Fruit fly (Drosophila melanogaster) whole organism, wandering third instar larva: ENCODE results near the gene mav.

Experiments used
- Abd-B ChIP-seq: fragments of >200 bp; optimal IDR thresholded peaks from 2 replicates; lab custom pipeline; 2017; ENCODE audit warnings: missing biosample characterization, missing genetic modification characterization
- CG9705 ChIP-seq: fragments of 200-800 bp; sonication (Bioruptor generic); optimal IDR thresholded peaks from 2 replicates; lab custom pipeline; 2018; ENCODE audit warnings: missing biosample characterization, mild to moderate bottlenecking, missing genetic modification characterization
- Dfd ChIP-seq: fragments of >200 bp; optimal IDR thresholded peaks from 2 replicates; lab custom pipeline; 2017; ENCODE audit warnings: missing biosample characterization, missing genetic modification characterization
- Hnf4 ChIP-seq: fragments of 200-800 bp; sonication (Bioruptor generic); optimal IDR thresholded peaks from 2 replicates; lab custom pipeline; 2016; ENCODE audit warnings: missing biosample characterization, mild to moderate bottlenecking, missing genetic modification characterization
- N ChIP-seq: fragments of >200 bp; optimal IDR thresholded peaks from 2 replicates; lab custom pipeline; 2018; ENCODE audit warnings: missing biosample characterization, missing external identifiers, missing genetic modification characterization
- Rel ChIP-seq, 2 experiments: fragments of 200-800 bp; sonication (Bioruptor generic) in 1 of 2; optimal IDR thresholded peaks; 2 replicates in 1 of 2; 3 replicates in 1 of 2; lab custom pipeline; 2016 to 2019; ENCODE audit warnings: mild to moderate bottlenecking in 2 of 2, missing biosample characterization in 2 of 2, missing genetic modification characterization in 2 of 2, moderate library complexity in 1 of 2
- brk ChIP-seq: fragments of 200-800 bp; sonication (Bioruptor generic); optimal IDR thresholded peaks from 2 replicates; lab custom pipeline; 2016; ENCODE audit warnings: missing biosample characterization, mild to moderate bottlenecking, missing genetic modification characterization
- fru ChIP-seq: fragments of 200-800 bp; sonication (Bioruptor generic); optimal IDR thresholded peaks from 3 replicates; lab custom pipeline; 2016; ENCODE audit warnings: missing biosample characterization, mild to moderate bottlenecking, missing genetic modification characterization
- lola ChIP-seq: fragments of >200 bp; optimal IDR thresholded peaks from 2 replicates; lab custom pipeline; 2017; ENCODE audit warnings: missing biosample characterization, missing genetic modification characterization
- pan ChIP-seq: fragments of >200 bp; optimal IDR thresholded peaks from 2 replicates; lab custom pipeline; 2017
- sage ChIP-seq: fragments of 200-800 bp; sonication (Bioruptor generic); optimal IDR thresholded peaks from 2 replicates; lab custom pipeline; 2016; ENCODE audit warnings: missing biosample characterization, mild to moderate bottlenecking, missing genetic modification characterization

DNA sequence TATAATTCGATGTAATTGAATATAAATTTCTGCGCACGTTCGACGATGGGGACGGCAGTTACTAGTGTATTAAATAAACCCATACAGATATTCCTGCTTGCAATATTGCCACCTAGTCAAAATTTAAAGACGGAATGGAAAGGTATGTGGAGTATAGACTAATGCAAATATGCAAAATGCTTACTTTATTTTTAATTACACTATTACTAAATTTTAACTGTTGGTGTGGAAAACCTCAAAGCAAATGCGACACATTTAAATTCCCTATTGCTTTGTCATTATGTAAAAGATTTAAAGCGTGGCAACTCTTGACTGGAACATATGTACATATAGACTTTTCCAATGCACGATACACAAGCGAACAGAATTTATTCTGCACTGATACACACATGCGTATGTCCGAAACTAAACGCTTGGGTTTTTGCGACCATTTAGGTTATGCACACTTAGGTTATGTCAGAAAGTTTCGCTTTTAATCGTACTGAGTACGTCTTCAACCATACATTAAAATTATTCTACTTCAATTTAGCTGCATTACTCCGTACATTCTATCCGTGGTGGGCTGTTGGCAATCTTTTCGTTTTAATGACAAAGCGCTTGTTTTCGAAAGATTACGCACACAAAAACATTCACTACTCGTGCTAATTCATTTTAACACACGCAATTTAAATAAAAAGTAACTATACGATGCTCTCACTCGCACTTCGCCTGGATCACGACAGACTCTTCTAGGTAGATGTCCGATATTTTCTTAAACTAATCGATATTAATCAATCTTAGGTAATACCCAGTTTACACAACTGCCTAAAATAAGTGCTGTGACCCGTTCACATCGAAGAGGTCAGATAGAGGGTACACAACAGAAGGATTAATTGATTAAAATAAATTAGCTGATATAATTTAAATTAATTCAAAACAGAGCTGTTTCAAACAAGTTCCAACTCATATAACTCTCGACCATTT, 34.3 kb upstream of the mav start, which contains the start of gene gw:
- TF ChIP-seq Abd-B (no peak), Dfd (GFP tag; lab: Kevin White, UChicago) (no peak), Rel (GFP tag; optimal IDR thresholded peaks at IDR 0.05; lab: Kevin White, UChicago) (no peak), Rel (tag; optimal IDR thresholded peaks at IDR 0.05; lab: Kevin White, UChicago) (peak; percentile 39), lola (GFP tag; lab: Kevin White, UChicago) (no peak), CG9705 (GFP tag; lab: Kevin White, UChicago) (peak; percentile 83), pan (lab: Kevin White, UChicago) (no peak), N (GFP tag; lab: Kevin White, UChicago) (peak; percentile 95), Hnf4 (peak; percentile 88), sage (GFP tag; lab: Kevin White, UChicago) (peak; percentile 75), fru (peak; percentile 87), brk (GFP tag; lab: Kevin White, UChicago) (peak; percentile 45)
